Worm (Caenorhabditis elegans) whole organism, late embryonic: ENCODE data around the gene srj-15.

Experiments used
- C08G9.2 ChIP-seq: sonication (generic microtip); optimal IDR thresholded peaks from 2 replicates; lab custom pipeline; 2016; ENCODE audit warnings: mild to moderate bottlenecking, missing genetic modification characterization, moderate library complexity, missing compliant biosample characterization
- F13H6.1 ChIP-seq: sonication (generic microtip); optimal IDR thresholded peaks from 2 replicates; lab custom pipeline; 2016; ENCODE audit warnings: missing genetic modification characterization, missing compliant biosample characterization
- K09A11.1 ChIP-seq: sonication (generic microtip); optimal IDR thresholded peaks from 2 replicates; lab custom pipeline; 2017; ENCODE audit warnings: antibody characterized with exemption, mild to moderate bottlenecking, missing genetic modification characterization, missing compliant biosample characterization; ENCODE audit not compliant: insufficient read depth
- T23F11.4 ChIP-seq: fragments of 200-800 bp; sonication (Bioruptor generic); optimal IDR thresholded peaks from 2 replicates; lab custom pipeline; 2018; ENCODE audit warnings: mild to moderate bottlenecking, missing genetic modification characterization, missing compliant biosample characterization
- Y22D7AL.16 ChIP-seq: sonication (generic microtip); optimal IDR thresholded peaks from 2 replicates; lab custom pipeline; 2016; ENCODE audit warnings: missing genetic modification characterization, missing compliant biosample characterization
- ahr-1 ChIP-seq: sonication (generic microtip); optimal IDR thresholded peaks from 2 replicates; lab custom pipeline; 2016; ENCODE audit warnings: missing genetic modification characterization, missing compliant biosample characterization
- ceh-18 ChIP-seq: sonication (generic microtip); optimal IDR thresholded peaks from 2 replicates; lab custom pipeline; 2016; ENCODE audit warnings: missing genetic modification characterization, missing compliant biosample characterization
- ceh-19 ChIP-seq: fragments of 200-800 bp; sonication (Bioruptor generic); optimal IDR thresholded peaks from 2 replicates; lab custom pipeline; 2018; ENCODE audit warnings: mild to moderate bottlenecking, missing genetic modification characterization, missing compliant biosample characterization
- ceh-30 ChIP-seq: fragments of 150-350 bp; optimal IDR thresholded peaks from 2 replicates; lab custom pipeline; 2014; ENCODE audit warnings: missing biosample characterization, missing genetic modification characterization
- ceh-31 ChIP-seq: sonication (generic microtip); optimal IDR thresholded peaks from 2 replicates; lab custom pipeline; 2016; ENCODE audit warnings: missing genetic modification characterization, missing compliant biosample characterization
- ceh-9 ChIP-seq: sonication (generic microtip); optimal IDR thresholded peaks from 2 replicates; lab custom pipeline; 2016; ENCODE audit warnings: mild to moderate bottlenecking, missing genetic modification characterization, inconsistent platforms, missing compliant biosample characterization
- che-1 ChIP-seq: sonication (generic microtip); optimal IDR thresholded peaks from 2 replicates; lab custom pipeline; 2016; ENCODE audit warnings: mild to moderate bottlenecking, missing genetic modification characterization, missing compliant biosample characterization
- elt-4 ChIP-seq: sonication (generic microtip); optimal IDR thresholded peaks from 2 replicates; lab custom pipeline; 2016; ENCODE audit warnings: missing genetic modification characterization, missing compliant biosample characterization
- eyg-1 ChIP-seq: sonication (generic microtip); optimal IDR thresholded peaks from 2 replicates; lab custom pipeline; 2016; ENCODE audit warnings: missing genotype, missing genetic modification characterization, missing compliant biosample characterization
- fax-1 ChIP-seq: sonication (generic microtip); optimal IDR thresholded peaks from 2 replicates; lab custom pipeline; 2016; ENCODE audit warnings: missing genotype, missing genetic modification characterization, missing compliant biosample characterization
- fkh-10 ChIP-seq: fragments of 150-350 bp; optimal IDR thresholded peaks from 2 replicates; lab custom pipeline; 2014; ENCODE audit warnings: missing biosample characterization, missing genetic modification reagents, missing genetic modification characterization
- fkh-6 ChIP-seq: sonication (generic microtip); optimal IDR thresholded peaks from 2 replicates; lab custom pipeline; 2016; ENCODE audit warnings: missing genetic modification characterization, missing compliant biosample characterization
- hlh-13 ChIP-seq: fragments of 200-800 bp; sonication (Bioruptor generic); optimal IDR thresholded peaks from 2 replicates; lab custom pipeline; 2018; ENCODE audit warnings: mild to moderate bottlenecking, missing genetic modification characterization, missing compliant biosample characterization
- hlh-8 ChIP-seq: sonication (generic microtip); optimal IDR thresholded peaks from 2 replicates; lab custom pipeline; 2016; ENCODE audit warnings: missing genotype, missing genetic modification characterization, missing compliant biosample characterization
- lim-6 ChIP-seq: sonication (generic microtip); optimal IDR thresholded peaks from 2 replicates; lab custom pipeline; 2016; ENCODE audit warnings: missing genetic modification characterization, missing compliant biosample characterization
- mec-3 ChIP-seq: sonication (generic microtip); optimal IDR thresholded peaks from 2 replicates; lab custom pipeline; 2016; ENCODE audit warnings: borderline replicate concordance, missing genetic modification characterization, missing compliant biosample characterization
- nhr-11 ChIP-seq: fragments of 150-350 bp; optimal IDR thresholded peaks from 2 replicates; lab custom pipeline; 2014; ENCODE audit warnings: missing biosample characterization, missing genetic modification characterization
- nhr-232 ChIP-seq: sonication (generic microtip); optimal IDR thresholded peaks from 2 replicates; lab custom pipeline; 2016; ENCODE audit warnings: missing genetic modification characterization, missing compliant biosample characterization
- pha-2 ChIP-seq: sonication (generic microtip); optimal IDR thresholded peaks from 2 replicates; lab custom pipeline; 2017; ENCODE audit warnings: mild to moderate bottlenecking, missing genetic modification characterization, missing compliant biosample characterization
- pha-4 ChIP-seq: fragments of 150-350 bp; optimal IDR thresholded peaks from 2 replicates; lab custom pipeline; 2018; ENCODE audit warnings: missing biosample characterization, missing genetic modification reagents, missing genetic modification characterization
- pqm-1 ChIP-seq: sonication (generic microtip); optimal IDR thresholded peaks from 2 replicates; lab custom pipeline; 2016; ENCODE audit warnings: missing genetic modification characterization, missing compliant biosample characterization
- pros-1 ChIP-seq: fragments of 150-350 bp; optimal IDR thresholded peaks from 2 replicates; lab custom pipeline; 2014; ENCODE audit warnings: missing biosample characterization, missing genetic modification reagents, missing genetic modification characterization
- sdc-2 ChIP-seq: sonication (generic microtip); optimal IDR thresholded peaks from 2 replicates; lab custom pipeline; 2016; ENCODE audit warnings: missing genotype, missing genetic modification characterization, missing compliant biosample characterization
- sox-2 ChIP-seq: fragments of 200-800 bp; sonication (Bioruptor generic); IDR thresholded peaks from 2 replicates; pipeline ENCODE4 v1.3.6; 2022; ENCODE audit warnings: missing genetic modification reagents, missing genetic modification characterization, missing compliant biosample characterization
- syd-9 ChIP-seq: sonication (generic microtip); optimal IDR thresholded peaks from 2 replicates; lab custom pipeline; 2016; ENCODE audit warnings: mild to moderate bottlenecking, missing genetic modification characterization, moderate library complexity, missing compliant biosample characterization
- unc-3 ChIP-seq, 2 experiments: fragments of 200-800 bp in 1 of 2; sonication (Bioruptor generic) in 1 of 2; sonication (generic microtip) in 1 of 2; conservative IDR thresholded peaks in 1 of 2; optimal IDR thresholded peaks in 1 of 2; 2 replicates each; pipeline versions ENCODE4 v1.3.6 to Lab custom; 2016 to 2022; ENCODE audit warnings: missing compliant biosample characterization in 2 of 2, missing genetic modification characterization in 2 of 2, missing genetic modification reagents in 1 of 2
- unc-42 ChIP-seq: sonication (generic microtip); optimal IDR thresholded peaks from 2 replicates; lab custom pipeline; 2016; ENCODE audit warnings: missing genotype, missing genetic modification characterization, missing compliant biosample characterization
- unc-55 ChIP-seq: sonication (generic microtip); optimal IDR thresholded peaks from 2 replicates; lab custom pipeline; 2017; ENCODE audit warnings: missing biosample characterization, missing genetic modification reagents, missing genetic modification characterization
- unc-86 ChIP-seq: sonication (generic microtip); optimal IDR thresholded peaks from 2 replicates; lab custom pipeline; 2016; ENCODE audit warnings: missing genetic modification characterization, missing compliant biosample characterization
- zip-5 ChIP-seq: sonication (generic microtip); optimal IDR thresholded peaks from 2 replicates; lab custom pipeline; 2016; ENCODE audit warnings: missing genetic modification characterization, missing compliant biosample characterization
- ztf-16 ChIP-seq: sonication (generic microtip); optimal IDR thresholded peaks from 2 replicates; lab custom pipeline; 2017; ENCODE audit warnings: missing genetic modification characterization, missing compliant biosample characterization

srj-15 gene

DNA sequence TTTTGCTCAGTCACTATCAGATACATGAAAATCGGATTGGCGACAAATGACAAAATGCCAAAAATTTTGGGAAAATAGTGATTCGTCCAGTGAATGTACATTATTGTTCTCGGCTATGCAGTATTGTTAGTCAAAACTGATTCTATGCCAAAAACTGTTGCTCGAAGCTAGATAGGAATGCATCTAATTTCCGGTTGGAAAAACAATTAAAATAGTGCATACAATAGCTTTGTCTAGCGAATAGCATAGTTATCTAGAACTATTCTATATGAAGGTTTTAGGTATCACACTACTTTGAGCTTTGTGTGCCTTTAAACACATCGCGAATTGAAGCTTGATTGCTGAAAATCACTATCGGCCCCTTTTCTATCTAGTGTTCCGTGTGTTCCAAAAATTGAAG lies at the start of gene srj-15:
Gene srj-15, minus strand, starts transcription at position 101 of the 400 bp plus-strand sequence.
- TF ChIP-seq ceh-31 (tag; lab: Kevin White, UChicago) (no peak), ahr-1 (tag; lab: Kevin White, UChicago) (no peak), mec-3 (tag; lab: Kevin White, UChicago) (no peak), ceh-9 (tag; lab: Kevin White, UChicago) (no peak), eyg-1 (no peak), pros-1 (tag; lab: Kevin White, UChicago) (no peak), elt-4 (tag; lab: Kevin White, UChicago) (no peak), unc-3 (GFP tag; conservative IDR thresholded peaks at IDR 0.05; lab: Robert Waterston, UW) (no peak), unc-3 (tag; optimal IDR thresholded peaks at IDR 0.05; lab: Kevin White, UChicago) (no peak), sdc-2 (tag; lab: Kevin White, UChicago) (no peak), T23F11.4 (GFP tag; lab: Kevin White, UChicago) (no peak), nhr-232 (tag; lab: Kevin White, UChicago) (no peak), Y22D7AL.16 (tag; lab: Kevin White, UChicago) (no peak)

DNA sequence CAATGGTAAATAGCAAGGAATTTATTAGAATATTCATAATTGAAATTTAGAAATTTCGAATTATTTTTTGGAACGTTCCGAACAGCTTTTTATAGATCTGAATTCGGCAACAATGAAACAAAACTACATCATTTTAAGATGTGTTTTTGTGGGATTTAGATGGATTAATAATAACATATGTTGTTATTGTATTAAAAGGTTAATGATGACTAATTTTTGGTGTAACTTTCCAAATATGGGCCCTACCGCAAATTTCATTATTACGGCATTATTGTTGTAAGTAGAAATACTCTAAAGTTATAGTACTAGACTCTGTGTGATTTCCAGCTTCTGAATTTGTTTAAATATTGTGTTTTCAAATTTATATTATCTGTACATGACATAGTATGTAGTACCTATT lies 49.1 kb upstream of the srj-15 start, which contains the start of gene F59A7.11:
Gene F59A7.11, minus strand, starts transcription at position 101 of the 400 bp plus-strand sequence.
- TF ChIP-seq ceh-19 (GFP tag; lab: Kevin White, UChicago) (no peak), T23F11.4 (GFP tag; lab: Kevin White, UChicago) (no peak), ztf-16 (tag; lab: Kevin White, UChicago) (no peak), fkh-10 (GFP tag; lab: Kevin White, UChicago) (no peak), hlh-8 (no peak), syd-9 (no peak), K09A11.1 (tag; lab: Kevin White, UChicago) (no peak), fax-1 (tag; lab: Kevin White, UChicago) (no peak), F13H6.1 (no peak), ceh-30 (tag; lab: Kevin White, UChicago) (no peak), che-1 (tag; lab: Kevin White, UChicago) (no peak), elt-4 (tag; lab: Kevin White, UChicago) (no peak), mec-3 (tag; lab: Kevin White, UChicago) (no peak), ceh-18 (tag; lab: Kevin White, UChicago) (no peak), pqm-1 (tag; lab: Kevin White, UChicago) (no peak), pha-4 (no peak), lim-6 (tag; lab: Kevin White, UChicago) (no peak), unc-42 (tag; lab: Kevin White, UChicago) (no peak)
- TF ChIP-seq, all 69 proteins: peak for 0

DNA sequence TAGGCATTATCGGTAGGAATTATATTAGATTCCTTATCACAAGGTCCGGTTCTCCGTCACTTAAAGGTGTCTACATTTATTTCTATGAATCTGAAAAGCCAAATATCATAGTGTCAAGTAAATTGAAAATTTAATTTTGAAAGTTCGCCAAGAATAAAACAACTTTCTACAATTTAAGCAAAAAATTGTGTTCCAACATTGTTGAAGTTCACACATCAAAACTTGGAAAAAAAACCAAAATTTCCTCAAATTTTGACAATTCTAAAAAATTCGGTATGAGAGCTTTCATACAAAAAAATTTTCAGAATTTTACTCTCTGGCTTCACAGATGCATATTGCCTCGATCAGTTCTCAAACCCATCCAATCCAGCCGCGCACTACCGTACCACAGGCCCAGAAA lies 47.1 kb upstream of the srj-15 start, which contains the start of gene F59A7.7:
Gene F59A7.7, plus strand, starts transcription at position 301 of the 400 bp plus-strand sequence.
- TF ChIP-seq lim-6 (tag; lab: Kevin White, UChicago) (no peak), sox-2 (GFP tag; lab: Robert Waterston, UW) (no peak), Y22D7AL.16 (tag; lab: Kevin White, UChicago) (no peak), hlh-13 (no peak), C08G9.2 (tag; lab: Kevin White, UChicago) (no peak), ztf-16 (tag; lab: Kevin White, UChicago) (no peak), unc-55 (no peak), fkh-6 (no peak), unc-42 (tag; lab: Kevin White, UChicago) (no peak), ceh-19 (GFP tag; lab: Kevin White, UChicago) (no peak), unc-86 (no peak), ceh-18 (tag; lab: Kevin White, UChicago) (no peak), sdc-2 (tag; lab: Kevin White, UChicago) (no peak), nhr-11 (tag; lab: Kevin White, UChicago) (no peak), zip-5 (tag; lab: Kevin White, UChicago) (no peak), fkh-10 (GFP tag; lab: Kevin White, UChicago) (no peak), che-1 (tag; lab: Kevin White, UChicago) (no peak), pha-2 (tag; lab: Kevin White, UChicago) (no peak)
